Worm (Caenorhabditis elegans) whole organism, mixed stage, embryonic: ENCODE results near the gene spp-31.

Experiments used
- M03D4.4 ChIP-seq: sonication (generic microtip); optimal IDR thresholded peaks from 2 replicates; lab custom pipeline; 2017; ENCODE audit warnings: mild to moderate bottlenecking, missing genetic modification characterization, missing compliant biosample characterization
- nhr-237 ChIP-seq: fragments of 150-350 bp; optimal IDR thresholded peaks from 2 replicates; lab custom pipeline; 2014; ENCODE audit warnings: missing biosample characterization, missing genetic modification characterization
- pha-4 ChIP-seq: fragments of 150-350 bp; optimal IDR thresholded peaks from 2 replicates; lab custom pipeline; 2018; ENCODE audit warnings: missing biosample characterization, missing genetic modification reagents, missing genetic modification characterization
- sptf-1 ChIP-seq: sonication (generic microtip); optimal IDR thresholded peaks from 2 replicates; lab custom pipeline; 2017; ENCODE audit warnings: mild to moderate bottlenecking, missing genetic modification characterization, moderate library complexity, missing compliant biosample characterization
- unc-62 ChIP-seq: fragments of 150-350 bp; optimal IDR thresholded peaks from 2 replicates; lab custom pipeline; 2014; ENCODE audit warnings: missing biosample characterization, missing genetic modification reagents, missing genetic modification characterization
- ztf-11 ChIP-seq: fragments of 150-350 bp; optimal IDR thresholded peaks from 2 replicates; lab custom pipeline; 2014; ENCODE audit warnings: missing biosample characterization, missing genetic modification characterization

DNA sequence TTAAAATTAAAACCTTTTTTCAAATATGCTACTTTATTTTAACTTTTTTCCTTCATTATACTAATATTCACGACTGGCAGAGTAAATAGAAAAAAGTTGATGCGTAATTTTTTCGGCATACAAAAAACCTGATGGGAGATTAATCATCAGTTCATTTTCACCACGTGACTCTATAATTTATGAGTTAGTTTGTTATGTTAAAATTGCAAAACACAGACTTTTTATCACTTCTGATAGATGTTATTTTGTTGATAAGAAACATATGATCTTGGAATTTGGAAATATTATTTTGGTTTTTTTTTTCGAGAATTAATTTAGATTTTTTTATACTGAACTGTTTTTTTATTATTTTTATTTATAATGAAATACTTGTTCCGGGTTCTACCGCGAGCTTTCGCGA, 2.4 kb upstream of the spp-31 start:
- TF ChIP-seq pha-4 (tag; lab: Kevin White, UChicago), result no peak
- no peak for TF ChIP-seq unc-62 (GFP tag; lab: Kevin White, UChicago)
- TF ChIP-seq ztf-11, result no peak
- no peak for TF ChIP-seq sptf-1
- TF ChIP-seq nhr-237, result no peak
- no peak for TF ChIP-seq M03D4.4 (tag; lab: Kevin White, UChicago)
